Worm (Caenorhabditis elegans) whole organism, early embryonic: Measurements from ENCODE around the gene Y34B4A.4.

ENCODE experiments used
- F13C5.2 ChIP-seq: sonication (generic microtip); optimal IDR thresholded peaks from 2 replicates; lab custom pipeline; 2017; ENCODE audit warnings: mild to moderate bottlenecking, missing genetic modification characterization, inconsistent platforms, missing compliant biosample characterization
- ama-1 ChIP-seq: fragments of 150-350 bp; optimal IDR thresholded peaks from 2 replicates; lab custom pipeline; 2014
- ceh-36 ChIP-seq: sonication (generic microtip); optimal IDR thresholded peaks from 2 replicates; lab custom pipeline; 2016; ENCODE audit warnings: missing genetic modification characterization, inconsistent platforms, missing compliant biosample characterization
- flt-1 ChIP-seq: fragments of 200-800 bp; sonication (Bioruptor generic); IDR thresholded peaks from 2 replicates; pipeline ENCODE4 v1.3.6; 2022; ENCODE audit warnings: missing genetic modification characterization, missing compliant biosample characterization
- hmg-4 ChIP-seq: fragments of 200-800 bp; sonication (Bioruptor generic); optimal IDR thresholded peaks from 2 replicates; lab custom pipeline; 2018; ENCODE audit warnings: mild to moderate bottlenecking, missing genetic modification characterization, missing compliant biosample characterization
- sea-1 ChIP-seq: fragments of 200-800 bp; sonication (Bioruptor generic); conservative IDR thresholded peaks from 2 replicates; pipeline ENCODE4 v1.3.6; 2022; ENCODE audit warnings: missing genetic modification characterization, missing compliant biosample characterization
- tbx-11 ChIP-seq: fragments of 200-800 bp; sonication (Bioruptor generic); IDR thresholded peaks from 2 replicates; pipeline ENCODE4 v1.3.6; 2022; ENCODE audit warnings: missing genetic modification characterization, missing compliant biosample characterization

DNA sequence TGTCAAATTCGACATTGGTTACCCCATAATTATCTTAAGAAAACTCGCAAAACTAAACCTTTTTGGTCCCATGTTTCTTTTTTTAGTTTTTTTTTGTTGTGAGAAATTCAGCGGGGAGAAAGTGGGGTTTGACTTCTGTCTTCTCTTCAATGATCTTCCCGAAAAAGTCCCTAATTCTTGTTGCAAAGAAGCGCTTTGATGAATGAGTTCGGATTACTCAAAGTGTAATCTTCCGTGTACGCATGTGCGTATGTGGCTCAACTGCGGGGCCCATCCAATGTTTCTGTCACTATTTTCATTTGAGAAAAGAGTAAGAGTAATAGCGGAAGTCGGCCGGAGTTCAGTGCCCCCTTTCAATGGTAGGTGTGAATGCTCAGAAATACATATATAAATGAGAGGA is 47.0 kb downstream of the Y34B4A.4 start:
- TF ChIP-seq tbx-11 (GFP tag; lab: Robert Waterston, UW), result no peak
- no peak for TF ChIP-seq ama-1
- no peak for TF ChIP-seq flt-1 (GFP tag; lab: Robert Waterston, UW)
- no peak for TF ChIP-seq sea-1
- TF ChIP-seq F13C5.2, result no peak
- no peak for TF ChIP-seq hmg-4 (GFP tag; lab: Kevin White, UChicago)
- TF ChIP-seq ceh-36 (tag; lab: Kevin White, UChicago), result no peak
